Fruit fly (Drosophila melanogaster): ENCODE data around the gene CG34310.

Gene CG34310

DNA sequence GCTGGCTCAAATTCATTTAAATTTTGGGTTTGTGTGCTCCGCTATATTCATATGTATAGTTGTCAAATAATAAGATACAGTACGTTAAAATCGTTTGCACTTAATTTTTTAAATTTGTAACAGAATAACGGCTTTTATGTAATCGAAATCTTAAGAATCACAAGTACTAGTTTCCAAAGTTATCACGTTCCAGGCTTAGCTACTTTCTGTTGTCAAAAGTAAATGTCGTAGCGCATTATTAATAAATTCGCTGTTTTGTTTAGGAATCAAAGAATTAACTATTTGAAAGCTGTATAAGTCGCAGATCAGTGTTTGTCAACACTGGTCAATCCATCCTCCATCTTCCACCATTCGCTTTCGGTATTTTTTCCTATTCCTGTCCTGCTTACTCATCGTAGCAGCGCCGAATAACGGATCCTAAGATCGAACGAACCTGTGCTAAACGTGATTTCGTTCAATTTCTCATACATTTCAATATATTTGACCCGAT is at the start of gene CG34310, which contains the start of the genes CG13771 and cup:
TSS of gene CG34310 (plus strand) at position 103 of the 490 bp plus-strand sequence.
TSS of gene CG13771 (minus strand) at position 51 of the 490 bp plus-strand sequence.
TSS of gene cup (plus strand) at position 103 of the 490 bp plus-strand sequence.
- TF ChIP-seq CG17801 (GFP tag; optimal IDR thresholded peaks at IDR 0.05; ENCODE audit: partially characterized antibody) = no peak

- TF ChIP-seq CG17801 (GFP tag; optimal IDR thresholded peaks at IDR 0.05; ENCODE audit: partially characterized antibody) = no peak
Measured at dm6 chr2L:6614229-6614935, 49.1 kb upstream of the CG34310 start.

DNA sequence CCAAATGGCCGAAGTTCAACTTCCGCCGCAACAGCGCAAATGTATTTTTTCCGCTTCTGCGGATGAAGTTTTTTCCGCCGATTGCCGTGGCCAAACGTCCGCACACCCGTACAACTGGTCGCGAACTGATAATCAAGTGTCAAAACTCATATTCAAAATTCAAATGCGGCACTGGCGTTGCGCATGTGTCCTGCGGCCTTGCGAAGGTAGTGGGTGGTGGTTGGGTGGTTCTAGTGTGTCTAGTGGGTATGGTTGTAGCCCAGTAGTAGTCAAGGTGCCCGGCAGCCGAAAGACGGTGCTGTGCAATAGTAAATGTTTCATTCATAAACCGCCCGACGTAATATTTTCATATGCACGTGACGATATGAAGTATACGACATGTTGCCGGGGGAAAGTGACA is 41.9 kb upstream of the CG34310 start, which contains the start of gene DIP-iota:
TSS of gene DIP-iota (minus strand) at position 101 of the 400 bp plus-strand sequence.
- no peak for TF ChIP-seq CG17801 (GFP tag; optimal IDR thresholded peaks at IDR 0.05; ENCODE audit: partially characterized antibody)

dm6 chr2L:6622031-6622430 is 41.4 kb upstream of the CG34310 start:
- peak; percentile 15 for TF ChIP-seq CG17801 (GFP tag; optimal IDR thresholded peaks at IDR 0.05; ENCODE audit: partially characterized antibody)

- no peak for TF ChIP-seq CG17801 (GFP tag; optimal IDR thresholded peaks at IDR 0.05; ENCODE audit: partially characterized antibody)
Measured at dm6 chr2L:6622642-6623162, 40.8 kb upstream of the CG34310 start, which contains the start of gene CG34345. Gene CG34345, plus strand, starts transcription at chr2L:6623112.

- no peak for TF ChIP-seq CG17801 (GFP tag; optimal IDR thresholded peaks at IDR 0.05; ENCODE audit: partially characterized antibody)
Measured at dm6 chr2L:6632307-6632706, 31.2 kb upstream of the CG34310 start, which contains the start of gene Oatp26F. Gene Oatp26F, minus strand, starts transcription at chr2L:6632407.

dm6 chr2L:6643218-6643756 is 20.2 kb upstream of the CG34310 start:
- TF ChIP-seq CG17801 (GFP tag; optimal IDR thresholded peaks at IDR 0.05; ENCODE audit: partially characterized antibody) = no peak

- TF ChIP-seq CG17801 (GFP tag; optimal IDR thresholded peaks at IDR 0.05; ENCODE audit: partially characterized antibody) = peak; percentile 80
Measured at dm6 chr2L:6644421-6645059, 18.9 kb upstream of the CG34310 start.

DNA sequence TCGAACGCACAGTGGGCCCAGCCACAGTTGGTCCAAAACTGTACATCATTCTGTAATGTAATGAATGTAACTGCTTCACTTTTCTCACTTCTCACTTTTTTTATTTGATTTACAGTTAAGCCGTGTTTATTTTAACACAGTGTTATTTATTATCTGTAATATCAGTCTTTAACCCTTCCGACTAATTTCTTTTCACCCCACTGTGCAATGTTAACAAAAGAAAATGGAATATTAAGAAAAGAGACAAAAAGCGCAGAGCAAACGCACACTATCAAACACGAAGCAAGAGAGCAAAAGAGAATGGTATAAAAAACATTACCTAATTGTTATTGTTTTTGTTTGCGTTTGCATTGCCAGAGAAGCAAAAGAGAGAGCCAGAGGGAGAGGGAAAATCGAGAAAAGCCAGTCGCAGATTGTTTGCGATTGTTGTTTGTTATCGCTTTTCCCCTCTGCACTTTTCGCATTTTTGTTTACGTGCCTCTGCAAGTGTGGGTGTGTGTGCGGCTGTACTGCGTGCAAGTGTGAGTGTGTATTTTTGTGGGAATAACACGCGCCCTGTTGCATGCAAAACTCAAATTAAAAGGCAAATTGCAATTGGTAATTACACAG is 16.3 kb upstream of the CG34310 start:
- TF ChIP-seq CG17801 (GFP tag; optimal IDR thresholded peaks at IDR 0.05; ENCODE audit: partially characterized antibody) = peak; percentile 92

DNA sequence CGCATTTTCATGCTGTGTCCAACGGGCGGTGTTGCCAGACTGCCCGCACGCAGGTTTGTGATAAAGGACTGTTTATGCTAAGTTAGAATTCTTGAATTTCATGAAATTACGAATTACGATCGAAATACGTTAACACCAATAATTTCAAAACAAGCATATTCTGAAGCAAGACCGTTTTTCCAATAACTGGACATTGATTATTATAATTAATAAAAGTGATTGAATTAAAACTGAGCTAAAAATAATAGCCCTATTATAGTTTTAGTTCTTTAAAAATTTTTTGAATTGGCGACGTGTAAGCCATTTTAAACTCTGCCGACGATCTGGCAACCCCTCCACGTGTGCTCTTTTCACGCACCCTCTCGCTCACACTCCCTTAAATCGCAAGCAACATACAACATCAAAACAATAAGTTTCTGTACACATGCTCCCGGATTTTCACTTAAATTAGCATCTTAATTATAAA is 15.3 kb upstream of the CG34310 start:
- TF ChIP-seq CG17801 (GFP tag; optimal IDR thresholded peaks at IDR 0.05; ENCODE audit: partially characterized antibody) = peak; percentile 90

dm6 chr2L:6649085-6649754 is 14.2 kb upstream of the CG34310 start, which contains the start of the genes CG31635 and Tango1:
Gene CG31635, minus strand, starts transcription at chr2L:6649114.
Gene Tango1, plus strand, starts transcription at chr2L:6649388.
- no peak for TF ChIP-seq CG17801 (GFP tag; optimal IDR thresholded peaks at IDR 0.05; ENCODE audit: partially characterized antibody)

dm6 chr2L:6656264-6656676 is 7.2 kb upstream of the CG34310 start, which contains the start of gene CG31633:
Gene CG31633, minus strand, starts transcription at chr2L:6656321.
- TF ChIP-seq CG17801 (GFP tag; optimal IDR thresholded peaks at IDR 0.05; ENCODE audit: partially characterized antibody) = no peak

DNA sequence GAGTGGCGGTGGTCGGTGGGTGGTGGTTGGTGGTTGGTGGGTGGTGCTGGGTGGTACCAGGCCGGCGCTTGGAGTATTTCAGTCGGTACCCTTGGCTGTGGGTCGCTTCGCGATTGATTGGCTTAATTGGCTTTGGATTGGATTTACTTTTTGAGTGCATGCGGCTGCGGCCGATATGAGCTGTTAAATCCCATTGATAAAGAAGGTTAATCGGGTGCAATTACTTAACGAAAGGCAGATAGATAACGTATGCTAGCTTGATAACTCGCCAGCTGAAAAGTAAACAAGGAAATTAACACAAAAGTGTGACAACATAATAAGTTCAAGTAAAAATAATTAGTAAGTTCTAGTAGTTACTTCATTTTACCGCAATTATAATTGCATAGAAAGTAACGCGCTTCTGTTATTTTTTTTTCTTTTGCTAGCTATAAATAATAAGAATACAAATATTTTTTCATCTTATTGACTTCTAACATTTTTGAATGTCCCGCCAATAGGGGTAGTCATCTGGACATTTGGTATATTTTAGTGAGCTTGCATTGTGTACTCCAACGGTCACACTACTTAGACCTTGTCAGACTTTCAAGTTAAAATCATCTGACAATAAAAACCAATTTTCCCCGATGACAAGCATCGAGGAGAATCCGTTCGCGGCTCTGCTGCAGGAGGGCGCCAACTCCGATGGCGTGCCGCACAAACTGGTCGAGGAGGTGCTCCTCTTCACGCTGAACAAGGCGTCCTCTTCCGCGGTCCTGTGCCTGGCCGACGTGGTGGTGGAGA is 5.3 kb upstream of the CG34310 start, which contains the start of the genes CG31636 and Ube4A:
TSS of gene CG31636 (minus strand) at position 184 of the 780 bp plus-strand sequence.
TSS of gene Ube4A (plus strand) at position 549 of the 780 bp plus-strand sequence.
- no peak for TF ChIP-seq CG17801 (GFP tag; optimal IDR thresholded peaks at IDR 0.05; ENCODE audit: partially characterized antibody)
